Fruit fly (Drosophila melanogaster): Measurements from ENCODE around the gene wake.
A peak's percentile ranks its signal among the peaks of the same experiment; 100 is the strongest.

Gene wake

dm6 chr3R:22718937-22719606, 79.5 kb downstream of the wake start (continued):
- TF ChIP-seq Atf6 (GFP tag; IDR thresholded peaks at IDR 0.05): no peak
- no peak for TF ChIP-seq ac (GFP tag; optimal IDR thresholded peaks at IDR 0.05)
- TF ChIP-seq insv (GFP tag; optimal IDR thresholded peaks at IDR 0.05): no peak
- TF ChIP-seq CG2199 (GFP tag; IDR thresholded peaks at IDR 0.05): 0 out of 3 replicates have a peak, but pooled peaks have one; percentile 39
- TF ChIP-seq CG7556 (GFP tag; optimal IDR thresholded peaks at IDR 0.05): no peak
- TF ChIP-seq CG8290 (GFP tag; optimal IDR thresholded peaks at IDR 0.05): no peak
- no peak for TF ChIP-seq CG8290 (tag; optimal IDR thresholded peaks at IDR 0.05)
- no peak for TF ChIP-seq CG10209 (GFP tag; optimal IDR thresholded peaks at IDR 0.05)
- no peak for TF ChIP-seq CG31441 (GFP tag; IDR thresholded peaks at IDR 0.05)
- no peak for TF ChIP-seq CG17361 (GFP tag; IDR thresholded peaks at IDR 0.05)
- no peak for TF ChIP-seq CG9215 (GFP tag; IDR thresholded peaks at IDR 0.05)
- TF ChIP-seq CG12769 (tag; optimal IDR thresholded peaks at IDR 0.05): no peak
- no peak for TF ChIP-seq sob (GFP tag; IDR thresholded peaks at IDR 0.05)
- no peak for TF ChIP-seq fd102C (GFP tag; optimal IDR thresholded peaks at IDR 0.05)
- TF ChIP-seq Doc2 (GFP tag; IDR thresholded peaks at IDR 0.05): no peak
- TF ChIP-seq kay (GFP tag; optimal IDR thresholded peaks at IDR 0.05): no peak
- no peak for TF ChIP-seq CG30403 (GFP tag; optimal IDR thresholded peaks at IDR 0.05)
- TF ChIP-seq dan (GFP tag; IDR thresholded peaks at IDR 0.05): no peak
- no peak for TF ChIP-seq Fer1 (GFP tag; optimal IDR thresholded peaks at IDR 0.05)
- TF ChIP-seq tup (GFP tag; optimal IDR thresholded peaks at IDR 0.05): no peak
- TF ChIP-seq row (GFP tag; IDR thresholded peaks at IDR 0.05): peak; percentile 41
- no peak for TF ChIP-seq CG12219 (GFP tag; optimal IDR thresholded peaks at IDR 0.05)
- no peak for TF ChIP-seq CG4854 (GFP tag; optimal IDR thresholded peaks at IDR 0.05)
- no peak for TF ChIP-seq CG7839 (tag; optimal IDR thresholded peaks at IDR 0.05)
- no peak for TF ChIP-seq Mes4 (GFP tag; optimal IDR thresholded peaks at IDR 0.05)
- peak; percentile 18 for TF ChIP-seq kni (GFP tag; optimal IDR thresholded peaks at IDR 0.05)
- TF ChIP-seq bsh (GFP tag; optimal IDR thresholded peaks at IDR 0.05): no peak
- peak; percentile 35 for TF ChIP-seq Ets65A (GFP tag)
- no peak for TF ChIP-seq fu2 (GFP tag; optimal IDR thresholded peaks at IDR 0.05)
- no peak for TF ChIP-seq disco-r (GFP tag; optimal IDR thresholded peaks at IDR 0.05)
- TF ChIP-seq CG1792 (GFP tag; optimal IDR thresholded peaks at IDR 0.05): no peak
- TF ChIP-seq rib (GFP tag; IDR thresholded peaks at IDR 0.05): no peak
- TF ChIP-seq fd96Cb (tag; optimal IDR thresholded peaks at IDR 0.05): no peak
- TF ChIP-seq unc-4 (GFP tag; IDR thresholded peaks at IDR 0.05; ENCODE audit: partially characterized antibody): no peak
- peak; percentile 42 for TF ChIP-seq sens (GFP tag)
- no peak for TF ChIP-seq CG30020 (tag; optimal IDR thresholded peaks at IDR 0.05)
- TF ChIP-seq esg (GFP tag; conservative IDR thresholded peaks at IDR 0.05): no peak
- no peak for TF ChIP-seq nau (GFP tag; optimal IDR thresholded peaks at IDR 0.05)
- TF ChIP-seq kah (GFP tag; optimal IDR thresholded peaks at IDR 0.05): no peak
- no peak for TF ChIP-seq CG10274 (GFP tag; optimal IDR thresholded peaks at IDR 0.05)
- TF ChIP-seq en (GFP tag; optimal IDR thresholded peaks at IDR 0.05): no peak
- no peak for TF ChIP-seq Elba2 (GFP tag; optimal IDR thresholded peaks at IDR 0.05)
- TF ChIP-seq tap (tag; optimal IDR thresholded peaks at IDR 0.05): peak; percentile 13
- TF ChIP-seq abd-A (tag; optimal IDR thresholded peaks at IDR 0.05): peak; percentile 59
- TF ChIP-seq luna (GFP tag; optimal IDR thresholded peaks at IDR 0.05): no peak
- TF ChIP-seq Meics (GFP tag; optimal IDR thresholded peaks at IDR 0.05): no peak
- no peak for TF ChIP-seq hth (optimal IDR thresholded peaks at IDR 0.05)
- no peak for TF ChIP-seq ci (GFP tag; IDR thresholded peaks at IDR 0.05)
- TF ChIP-seq slp2 (GFP tag; optimal IDR thresholded peaks at IDR 0.05): no peak
- TF ChIP-seq odd (GFP tag; optimal IDR thresholded peaks at IDR 0.05): no peak
- TF ChIP-seq oc (tag; optimal IDR thresholded peaks at IDR 0.05): peak; percentile 42
- TF ChIP-seq Taf1 (GFP tag; IDR thresholded peaks at IDR 0.05): no peak
